Worm (Caenorhabditis elegans): ENCODE data around the gene glr-5.
A peak's percentile ranks its signal among the peaks of the same experiment; 100 is the strongest.

glr-5 gene

DNA sequence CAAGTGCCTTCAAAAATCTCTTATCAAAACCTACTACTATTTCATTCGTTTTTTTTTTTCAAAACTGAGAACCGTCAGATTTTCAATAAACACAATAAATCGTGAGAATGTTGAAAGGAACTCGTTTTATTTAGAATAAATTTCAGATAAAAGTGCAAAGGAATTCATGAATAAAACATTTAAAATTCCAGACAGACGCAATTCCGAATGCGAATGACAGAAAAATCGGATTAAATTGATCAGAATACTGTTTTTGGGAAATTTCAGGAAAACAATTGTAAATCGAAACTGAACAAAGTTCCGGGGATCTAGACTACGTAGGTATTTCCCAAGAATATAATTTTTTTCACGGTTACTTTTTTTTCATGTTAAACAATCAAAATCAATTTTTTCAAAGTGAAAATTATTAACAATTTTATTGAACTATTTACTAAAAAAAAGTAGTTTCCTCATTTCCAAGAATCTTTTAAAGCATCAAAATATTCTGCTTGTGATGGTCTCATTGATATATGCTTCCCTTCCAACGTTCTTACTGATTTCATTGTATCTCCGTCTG lies 44.6 kb upstream of the glr-5 start:
- TF ChIP-seq C04F5.9 (tag; optimal IDR thresholded peaks at IDR 0.05) (no peak), aly-2 (tag; optimal IDR thresholded peaks at IDR 0.05) (peak; percentile 73)

DNA sequence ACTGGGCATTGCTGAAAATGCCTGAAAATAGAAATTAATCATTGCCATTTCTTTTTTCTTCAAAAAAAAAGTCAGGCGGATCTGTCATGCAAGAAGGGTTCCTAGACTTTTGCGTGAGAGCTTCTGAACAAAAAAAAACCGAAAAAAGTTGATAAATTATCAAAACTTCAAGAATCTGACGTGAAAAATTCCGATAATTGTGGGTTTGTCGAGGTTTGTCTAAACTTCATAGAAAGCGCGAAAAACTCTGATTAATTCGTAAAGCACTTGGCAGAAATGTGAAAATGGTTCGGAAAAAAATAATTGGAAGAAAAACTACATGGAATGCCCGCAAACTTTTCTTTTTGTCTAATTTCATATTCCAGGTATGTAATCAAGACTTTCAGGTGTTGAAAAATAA lies 42.8 kb upstream of the glr-5 start, which contains the start of gene ZC190.5:
Gene ZC190.5, minus strand, starts transcription at position 101 of the 400 bp plus-strand sequence.
- TF ChIP-seq aha-1 (tag; optimal IDR thresholded peaks at IDR 0.05) (no peak), ces-1 (GFP tag; optimal IDR thresholded peaks at IDR 0.05) (no peak), efl-1 (optimal IDR thresholded peaks at IDR 0.05) (no peak), efl-1 (GFP tag; optimal IDR thresholded peaks at IDR 0.05 in 1 of 2) (peak in 1 of 2 experiments; percentile 79), fkh-8 (tag; optimal IDR thresholded peaks at IDR 0.05) (peak; percentile 18), nhr-85 (tag) (no peak), mep-1 (tag; optimal IDR thresholded peaks at IDR 0.05) (no peak), pqm-1 (tag; optimal IDR thresholded peaks at IDR 0.05) (no peak), unc-62 (GFP tag; optimal IDR thresholded peaks at IDR 0.05) (no peak), fkh-4 (tag; optimal IDR thresholded peaks at IDR 0.05; ENCODE audit: borderline replicate concordance) (no peak), ztf-11 (tag; optimal IDR thresholded peaks at IDR 0.05) (no peak), nhr-19 (GFP tag; conservative IDR thresholded peaks at IDR 0.05) (no peak), fkh-10 (GFP tag; optimal IDR thresholded peaks at IDR 0.05) (no peak), lin-14 (GFP tag; optimal IDR thresholded peaks at IDR 0.05) (no peak), pax-3 (tag; optimal IDR thresholded peaks at IDR 0.05) (peak; percentile 15), nhr-71 (tag; optimal IDR thresholded peaks at IDR 0.05) (no peak), unc-130 (tag; optimal IDR thresholded peaks at IDR 0.05) (no peak), C04F5.9 (tag; optimal IDR thresholded peaks at IDR 0.05) (no peak)

DNA sequence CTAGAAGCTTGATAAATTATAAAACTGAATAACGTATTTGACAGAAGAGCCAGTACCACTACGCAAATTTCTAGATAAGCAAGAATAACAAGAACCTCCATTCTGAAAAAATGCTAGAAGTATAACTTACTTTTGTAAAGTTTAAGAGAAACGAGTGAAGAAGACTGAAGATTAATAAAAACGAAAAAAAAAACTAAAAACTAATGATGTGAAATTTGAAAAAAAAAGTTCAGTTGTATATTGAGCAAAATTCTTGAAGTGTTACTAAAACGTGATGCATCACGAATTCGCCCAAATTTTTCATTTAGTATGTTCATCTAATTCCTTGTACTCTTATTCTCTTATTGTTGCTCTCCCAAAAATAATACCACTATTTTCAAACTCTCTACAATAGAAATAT lies 39.1 kb upstream of the glr-5 start, which contains the start of gene ZC190.6:
Gene ZC190.6, minus strand, starts transcription at position 101 of the 400 bp plus-strand sequence.
- no peak for TF ChIP-seq lin-15B (tag; optimal IDR thresholded peaks at IDR 0.05)
- no peak for TF ChIP-seq hpl-2 (GFP tag; optimal IDR thresholded peaks at IDR 0.05)
- no peak for TF ChIP-seq snu-23 (GFP tag; optimal IDR thresholded peaks at IDR 0.05)
- TF ChIP-seq fos-1 (tag; optimal IDR thresholded peaks at IDR 0.05): no peak
- no peak for TF ChIP-seq lsy-2 (tag; optimal IDR thresholded peaks at IDR 0.05)
- no peak for TF ChIP-seq ztf-4 (tag; optimal IDR thresholded peaks at IDR 0.05)
- TF ChIP-seq aha-1 (tag; optimal IDR thresholded peaks at IDR 0.05): no peak
- TF ChIP-seq mef-2 (tag; optimal IDR thresholded peaks at IDR 0.05): no peak
- TF ChIP-seq irx-1 (tag; optimal IDR thresholded peaks at IDR 0.05): no peak
- TF ChIP-seq snpc-4 (tag; optimal IDR thresholded peaks at IDR 0.05): no peak
- no peak for TF ChIP-seq sup-37 (GFP tag; optimal IDR thresholded peaks at IDR 0.05)
- no peak for TF ChIP-seq xbp-1 (tag; optimal IDR thresholded peaks at IDR 0.05)
- TF ChIP-seq egl-13 (tag; optimal IDR thresholded peaks at IDR 0.05): no peak
- no peak for TF ChIP-seq zag-1 (tag; optimal IDR thresholded peaks at IDR 0.05)
- TF ChIP-seq sox-4 (tag; optimal IDR thresholded peaks at IDR 0.05): no peak
- TF ChIP-seq C04F5.9 (tag; optimal IDR thresholded peaks at IDR 0.05): no peak
- TF ChIP-seq pax-3 (tag; optimal IDR thresholded peaks at IDR 0.05): no peak
- no peak for TF ChIP-seq fkh-4 (tag; optimal IDR thresholded peaks at IDR 0.05; ENCODE audit: borderline replicate concordance)

DNA sequence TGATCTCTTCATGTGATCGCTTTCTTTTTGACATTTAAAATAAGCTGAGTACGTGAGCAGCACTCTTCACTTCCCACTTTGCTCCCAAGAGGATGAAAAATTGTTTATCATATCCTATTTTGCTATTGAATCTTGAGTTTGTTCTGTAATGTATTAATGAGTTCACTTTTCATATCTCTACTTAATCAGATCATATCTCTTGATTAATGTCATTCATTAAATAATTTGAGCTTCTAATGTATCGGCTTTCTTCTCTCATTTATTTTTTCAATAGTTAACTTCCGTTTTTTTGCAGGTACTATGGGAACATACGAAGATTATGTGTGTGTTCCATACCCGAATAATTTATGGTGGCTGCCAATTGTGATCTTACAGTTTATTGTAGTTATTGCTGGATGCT lies 35.2 kb upstream of the glr-5 start, which contains the start of gene ZC190.2:
Gene ZC190.2, plus strand, starts transcription at position 301 of the 400 bp plus-strand sequence.
- TF ChIP-seq C34B4.2 (tag; optimal IDR thresholded peaks at IDR 0.05) (no peak), ceh-8 (GFP tag; optimal IDR thresholded peaks at IDR 0.05) (peak; percentile 90), nhr-71 (tag; optimal IDR thresholded peaks at IDR 0.05) (peak; percentile 16)

DNA sequence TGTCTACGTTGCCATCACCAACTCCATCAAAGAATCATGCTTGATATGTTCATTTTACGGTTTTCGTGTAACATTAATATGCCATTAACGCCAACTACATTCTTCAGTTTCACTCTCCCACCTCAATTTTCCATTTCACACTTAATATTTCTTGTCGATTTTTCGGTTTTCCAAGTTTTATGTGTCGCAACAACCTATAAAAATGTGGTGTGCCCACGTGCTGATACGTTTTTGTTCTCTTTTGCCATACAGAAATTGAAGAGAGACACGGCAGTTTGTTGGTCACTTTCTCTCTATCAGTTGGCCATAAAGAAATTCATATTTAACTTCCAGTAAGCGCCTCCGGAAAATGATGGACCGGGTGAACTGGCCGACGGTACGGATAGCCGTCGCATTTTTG lies 33.6 kb upstream of the glr-5 start, which contains the start of gene cln-3.3:
Gene cln-3.3, plus strand, starts transcription at position 334 of the 400 bp plus-strand sequence.
- TF ChIP-seq C16A3.4 (tag; optimal IDR thresholded peaks at IDR 0.05) (no peak), sox-4 (tag; optimal IDR thresholded peaks at IDR 0.05) (no peak), lin-35 (GFP tag; optimal IDR thresholded peaks at IDR 0.05) (peak in 1 of 2 experiments; percentile 25), efl-1 (optimal IDR thresholded peaks at IDR 0.05) (no peak), efl-1 (GFP tag; optimal IDR thresholded peaks at IDR 0.05 in 1 of 2) (peak in 1 of 2 experiments; percentile 81), nhr-76 (tag; optimal IDR thresholded peaks at IDR 0.05) (no peak), mdl-1 (tag; optimal IDR thresholded peaks at IDR 0.05) (peak in 1 of 2 experiments; percentile 28), elt-2 (tag; optimal IDR thresholded peaks at IDR 0.05) (peak; percentile 61)
